Worm (Caenorhabditis elegans) whole organism, late embryonic: ENCODE measurements around the gene mab-10.
A peak's percentile ranks its signal among the peaks of the same experiment; 100 is the strongest.

Experiments
- C38D4.7 ChIP-seq: fragments of 200-800 bp; sonication (Bioruptor generic); optimal IDR thresholded peaks from 2 replicates; lab custom pipeline; 2018; ENCODE audit warnings: mild to moderate bottlenecking, missing genetic modification characterization, moderate library complexity, missing compliant biosample characterization
- F13H6.1 ChIP-seq: sonication (generic microtip); optimal IDR thresholded peaks from 2 replicates; lab custom pipeline; 2016; ENCODE audit warnings: missing genetic modification characterization, missing compliant biosample characterization
- K02D7.2 ChIP-seq: sonication (generic microtip); optimal IDR thresholded peaks from 2 replicates; lab custom pipeline; 2017; ENCODE audit warnings: mild to moderate bottlenecking, missing genetic modification characterization, missing compliant biosample characterization
- T23F11.4 ChIP-seq: fragments of 200-800 bp; sonication (Bioruptor generic); optimal IDR thresholded peaks from 2 replicates; lab custom pipeline; 2018; ENCODE audit warnings: mild to moderate bottlenecking, missing genetic modification characterization, missing compliant biosample characterization
- Y22D7AL.16 ChIP-seq: sonication (generic microtip); optimal IDR thresholded peaks from 2 replicates; lab custom pipeline; 2016; ENCODE audit warnings: missing genetic modification characterization, missing compliant biosample characterization
- ahr-1 ChIP-seq: sonication (generic microtip); optimal IDR thresholded peaks from 2 replicates; lab custom pipeline; 2016; ENCODE audit warnings: missing genetic modification characterization, missing compliant biosample characterization
- ama-1 ChIP-seq: fragments of 150-350 bp; optimal IDR thresholded peaks from 2 replicates; lab custom pipeline; 2014
- ceh-18 ChIP-seq: sonication (generic microtip); optimal IDR thresholded peaks from 2 replicates; lab custom pipeline; 2016; ENCODE audit warnings: missing genetic modification characterization, missing compliant biosample characterization
- ceh-2 ChIP-seq: sonication (generic microtip); optimal IDR thresholded peaks from 2 replicates; lab custom pipeline; 2016; ENCODE audit warnings: missing genotype, missing genetic modification characterization, missing compliant biosample characterization
- ceh-22 ChIP-seq: sonication (generic microtip); optimal IDR thresholded peaks from 2 replicates; lab custom pipeline; 2017; ENCODE audit warnings: missing biosample characterization, missing genetic modification characterization
- ceh-30 ChIP-seq: fragments of 150-350 bp; optimal IDR thresholded peaks from 2 replicates; lab custom pipeline; 2014; ENCODE audit warnings: missing biosample characterization, missing genetic modification characterization
- ceh-31 ChIP-seq: sonication (generic microtip); optimal IDR thresholded peaks from 2 replicates; lab custom pipeline; 2016; ENCODE audit warnings: missing genetic modification characterization, missing compliant biosample characterization
- ceh-34 ChIP-seq: sonication (generic microtip); optimal IDR thresholded peaks from 2 replicates; lab custom pipeline; 2016; ENCODE audit warnings: mild to moderate bottlenecking, missing genetic modification characterization, missing compliant biosample characterization
- ceh-45 ChIP-seq: fragments of 200-800 bp; sonication (Bioruptor generic); IDR thresholded peaks from 2 replicates; pipeline ENCODE4 v1.3.6; 2022; ENCODE audit warnings: missing genetic modification reagents, missing genetic modification characterization, missing compliant biosample characterization
- ceh-48 ChIP-seq: sonication (generic microtip); optimal IDR thresholded peaks from 2 replicates; lab custom pipeline; 2016; ENCODE audit warnings: missing genetic modification characterization, inconsistent platforms, missing compliant biosample characterization
- dmd-4 ChIP-seq: sonication (generic microtip); optimal IDR thresholded peaks from 2 replicates; lab custom pipeline; 2016; ENCODE audit warnings: borderline replicate concordance, missing genetic modification characterization, missing compliant biosample characterization
- elt-2 ChIP-seq: sonication (generic microtip); optimal IDR thresholded peaks from 2 replicates; lab custom pipeline; 2016; ENCODE audit warnings: missing genetic modification reagents, missing genetic modification characterization, missing compliant biosample characterization
- ets-4 ChIP-seq: sonication (generic microtip); optimal IDR thresholded peaks from 2 replicates; lab custom pipeline; 2016; ENCODE audit warnings: missing genetic modification characterization, missing compliant biosample characterization
- eyg-1 ChIP-seq: sonication (generic microtip); optimal IDR thresholded peaks from 2 replicates; lab custom pipeline; 2016; ENCODE audit warnings: missing genotype, missing genetic modification characterization, missing compliant biosample characterization
- fkh-6 ChIP-seq: sonication (generic microtip); optimal IDR thresholded peaks from 2 replicates; lab custom pipeline; 2016; ENCODE audit warnings: missing genetic modification characterization, missing compliant biosample characterization
- gmeb-2 ChIP-seq: sonication (generic microtip); optimal IDR thresholded peaks from 2 replicates; lab custom pipeline; 2016; ENCODE audit warnings: missing genetic modification characterization, inconsistent platforms, missing compliant biosample characterization
- hlh-13 ChIP-seq: fragments of 200-800 bp; sonication (Bioruptor generic); optimal IDR thresholded peaks from 2 replicates; lab custom pipeline; 2018; ENCODE audit warnings: mild to moderate bottlenecking, missing genetic modification characterization, missing compliant biosample characterization
- hlh-15 ChIP-seq: sonication (generic microtip); optimal IDR thresholded peaks from 2 replicates; lab custom pipeline; 2016; ENCODE audit warnings: missing genetic modification characterization, missing compliant biosample characterization
- hlh-30 ChIP-seq: sonication (generic microtip); optimal IDR thresholded peaks from 2 replicates; lab custom pipeline; 2017; ENCODE audit warnings: antibody characterized with exemption, missing genetic modification characterization, missing compliant biosample characterization; ENCODE audit not compliant: insufficient read depth
- hlh-6 ChIP-seq: sonication (generic microtip); optimal IDR thresholded peaks from 2 replicates; lab custom pipeline; 2016; ENCODE audit warnings: missing genotype, missing genetic modification characterization, missing compliant biosample characterization
- madf-2 ChIP-seq: sonication (generic microtip); optimal IDR thresholded peaks from 2 replicates; lab custom pipeline; 2017; ENCODE audit warnings: missing genetic modification characterization, missing compliant biosample characterization
- nfya-1 ChIP-seq: sonication (generic microtip); optimal IDR thresholded peaks from 2 replicates; lab custom pipeline; 2017; ENCODE audit warnings: missing genetic modification characterization, mild to moderate bottlenecking, missing compliant biosample characterization, antibody characterized with exemption, moderate library complexity
- nhr-232 ChIP-seq: sonication (generic microtip); optimal IDR thresholded peaks from 2 replicates; lab custom pipeline; 2016; ENCODE audit warnings: missing genetic modification characterization, missing compliant biosample characterization
- pag-3 ChIP-seq: sonication (generic microtip); optimal IDR thresholded peaks from 2 replicates; lab custom pipeline; 2016; ENCODE audit warnings: missing compliant biosample characterization, missing genetic modification characterization, borderline replicate concordance
- pha-2 ChIP-seq: sonication (generic microtip); optimal IDR thresholded peaks from 2 replicates; lab custom pipeline; 2017; ENCODE audit warnings: mild to moderate bottlenecking, missing genetic modification characterization, missing compliant biosample characterization
- pha-4 ChIP-seq: fragments of 150-350 bp; optimal IDR thresholded peaks from 2 replicates; lab custom pipeline; 2018; ENCODE audit warnings: missing biosample characterization, missing genetic modification reagents, missing genetic modification characterization
- pqm-1 ChIP-seq: sonication (generic microtip); optimal IDR thresholded peaks from 2 replicates; lab custom pipeline; 2016; ENCODE audit warnings: missing genetic modification characterization, missing compliant biosample characterization
- ref-2 ChIP-seq: sonication (generic microtip); optimal IDR thresholded peaks from 2 replicates; lab custom pipeline; 2016; ENCODE audit warnings: missing genetic modification characterization, missing compliant biosample characterization
- sox-4 ChIP-seq: sonication (generic microtip); optimal IDR thresholded peaks from 2 replicates; lab custom pipeline; 2017; ENCODE audit warnings: mild to moderate bottlenecking, missing genetic modification characterization, inconsistent platforms, missing compliant biosample characterization
- tbx-2 ChIP-seq: sonication (generic microtip); optimal IDR thresholded peaks from 2 replicates; lab custom pipeline; 2016; ENCODE audit warnings: missing genetic modification characterization, missing compliant biosample characterization
- unc-3 ChIP-seq, 2 experiments: fragments of 200-800 bp in 1 of 2; sonication (Bioruptor generic) in 1 of 2; sonication (generic microtip) in 1 of 2; conservative IDR thresholded peaks in 1 of 2; optimal IDR thresholded peaks in 1 of 2; 2 replicates each; pipeline versions ENCODE4 v1.3.6 to Lab custom; 2016 to 2022; ENCODE audit warnings: missing compliant biosample characterization in 2 of 2, missing genetic modification characterization in 2 of 2, missing genetic modification reagents in 1 of 2
- unc-42 ChIP-seq: sonication (generic microtip); optimal IDR thresholded peaks from 2 replicates; lab custom pipeline; 2016; ENCODE audit warnings: missing genotype, missing genetic modification characterization, missing compliant biosample characterization
- unc-55 ChIP-seq: sonication (generic microtip); optimal IDR thresholded peaks from 2 replicates; lab custom pipeline; 2017; ENCODE audit warnings: missing biosample characterization, missing genetic modification reagents, missing genetic modification characterization
- unc-86 ChIP-seq: sonication (generic microtip); optimal IDR thresholded peaks from 2 replicates; lab custom pipeline; 2016; ENCODE audit warnings: missing genetic modification characterization, missing compliant biosample characterization

Gene mab-10

ce11 chrII:10555484-10556075, 27.7 kb downstream of the mab-10 start:
- no peak for TF ChIP-seq pha-4 (tag; lab: Kevin White, UChicago)
- TF ChIP-seq ceh-34 (tag; lab: Kevin White, UChicago), result no peak
- TF ChIP-seq T23F11.4 (GFP tag; lab: Kevin White, UChicago), result no peak
- TF ChIP-seq pqm-1 (tag; lab: Kevin White, UChicago), result no peak
- TF ChIP-seq ceh-31, result no peak
- no peak for TF ChIP-seq K02D7.2 (tag; lab: Kevin White, UChicago)
- no peak for TF ChIP-seq unc-42 (tag; lab: Kevin White, UChicago)
- TF ChIP-seq dmd-4 (tag; lab: Kevin White, UChicago), result no peak
- no peak for TF ChIP-seq ceh-45 (GFP tag; lab: Robert Waterston, UW)
- TF ChIP-seq pag-3 (tag; lab: Kevin White, UChicago), result no peak
- no peak for TF ChIP-seq ahr-1 (tag; lab: Kevin White, UChicago)
- no peak for TF ChIP-seq fkh-6 (tag; lab: Kevin White, UChicago)
- no peak for TF ChIP-seq sox-4 (tag; lab: Kevin White, UChicago)
- TF ChIP-seq ets-4 (tag; lab: Kevin White, UChicago), result no peak
- no peak for TF ChIP-seq unc-3 (GFP tag; conservative IDR thresholded peaks at IDR 0.05; lab: Robert Waterston, UW)
- TF ChIP-seq unc-3 (tag; optimal IDR thresholded peaks at IDR 0.05; lab: Kevin White, UChicago), result no peak
- TF ChIP-seq ceh-22 (tag; lab: Kevin White, UChicago), result no peak
- no peak for TF ChIP-seq ceh-30 (tag; lab: Kevin White, UChicago)
- peak; percentile 12 for TF ChIP-seq ref-2 (tag; lab: Kevin White, UChicago)
- TF ChIP-seq hlh-30 (tag; lab: Kevin White, UChicago), result no peak
- no peak for TF ChIP-seq pha-2 (tag; lab: Kevin White, UChicago)
- no peak for TF ChIP-seq ceh-2 (tag; lab: Kevin White, UChicago)
- peak; percentile 4 for TF ChIP-seq nfya-1 (tag; lab: Kevin White, UChicago)
- no peak for TF ChIP-seq hlh-13 (GFP tag; lab: Kevin White, UChicago)
- peak; percentile 55 for TF ChIP-seq ceh-18 (tag; lab: Kevin White, UChicago)
- TF ChIP-seq eyg-1, result no peak
- TF ChIP-seq hlh-6, result no peak
- TF ChIP-seq F13H6.1 (tag; lab: Kevin White, UChicago), result no peak
- no peak for TF ChIP-seq Y22D7AL.16 (tag; lab: Kevin White, UChicago)
- no peak for TF ChIP-seq nhr-232 (tag; lab: Kevin White, UChicago)
- no peak for TF ChIP-seq hlh-15
- no peak for TF ChIP-seq madf-2 (tag; lab: Kevin White, UChicago)
- peak; percentile 43 for TF ChIP-seq tbx-2
- TF ChIP-seq unc-55 (GFP tag; lab: Kevin White, UChicago), result peak; percentile 92
- TF ChIP-seq ceh-48 (tag; lab: Kevin White, UChicago), result no peak
- TF ChIP-seq gmeb-2 (tag; lab: Kevin White, UChicago), result no peak

- TF ChIP-seq C38D4.7, result no peak
- TF ChIP-seq elt-2 (tag; lab: Kevin White, UChicago), result peak; percentile 25
- TF ChIP-seq unc-86 (tag; lab: Kevin White, UChicago), result no peak
Observed at ce11 chrII:10556550-10557205, 28.8 kb downstream of the mab-10 start.

DNA sequence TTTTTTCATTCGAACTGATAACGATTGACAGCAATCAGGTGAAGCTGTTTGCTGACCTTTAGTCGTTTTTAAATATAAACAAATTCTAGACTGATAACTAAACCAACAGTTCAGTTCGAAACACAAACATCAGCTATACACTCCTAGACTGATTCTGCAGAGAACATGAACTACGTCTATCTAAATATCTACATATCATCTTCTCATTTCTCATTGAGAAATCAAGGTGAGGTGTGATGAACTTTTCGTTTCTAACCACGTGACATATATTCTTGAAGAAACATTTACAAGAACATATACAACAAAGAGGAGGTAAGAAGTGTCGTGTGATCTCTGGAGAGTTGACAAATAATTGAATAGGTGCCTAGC, 29.3 kb downstream of the mab-10 start:
- TF ChIP-seq hlh-30 (tag; lab: Kevin White, UChicago), result peak; percentile 43
- no peak for TF ChIP-seq ama-1 (lab: Kevin White, UChicago)
